Worm (Caenorhabditis elegans) whole organism, L4/young adult: ENCODE measurements around the gene R09E10.2.

Experiments
- W03F9.2 ChIP-seq: fragments of 150-350 bp; optimal IDR thresholded peaks from 2 replicates; lab custom pipeline; 2014; ENCODE audit warnings: missing biosample characterization, missing genetic modification characterization
- dao-5 ChIP-seq: sonication (generic microtip); optimal IDR thresholded peaks from 2 replicates; lab custom pipeline; 2016; ENCODE audit warnings: missing genotype, missing genetic modification characterization, moderate library complexity, missing compliant biosample characterization
- him-1 ChIP-seq: sonication (generic microtip); optimal IDR thresholded peaks from 2 replicates; lab custom pipeline; 2016; ENCODE audit warnings: missing genotype, missing genetic modification reagents, missing genetic modification characterization, missing compliant biosample characterization

R09E10.2 gene

DNA sequence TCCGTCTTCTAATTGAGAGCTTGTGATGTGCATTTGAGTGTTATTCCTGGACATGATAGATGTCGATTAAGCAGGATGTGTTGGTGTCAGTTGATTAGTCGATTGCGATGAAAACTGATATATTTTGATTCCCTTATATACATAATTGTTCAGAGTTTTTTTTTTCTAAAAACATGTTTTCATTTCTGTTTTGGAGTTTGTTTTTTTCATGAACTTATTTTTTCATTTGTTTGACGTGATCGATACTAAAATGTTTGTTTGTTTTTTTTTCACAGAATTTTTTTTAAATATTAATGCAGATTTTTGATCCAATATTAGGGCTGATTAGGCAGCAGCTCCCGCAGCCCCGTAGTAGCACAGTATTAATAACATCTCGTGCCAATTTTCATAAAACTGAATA is at the start of gene R09E10.2:
Gene R09E10.2 (minus strand): TSS at position 101 of the 400 bp plus-strand sequence.
- TF ChIP-seq dao-5 (tag; lab: Kevin White, UChicago) (no peak), W03F9.2 (tag; lab: Kevin White, UChicago) (no peak), him-1 (tag; lab: Kevin White, UChicago) (no peak)

DNA sequence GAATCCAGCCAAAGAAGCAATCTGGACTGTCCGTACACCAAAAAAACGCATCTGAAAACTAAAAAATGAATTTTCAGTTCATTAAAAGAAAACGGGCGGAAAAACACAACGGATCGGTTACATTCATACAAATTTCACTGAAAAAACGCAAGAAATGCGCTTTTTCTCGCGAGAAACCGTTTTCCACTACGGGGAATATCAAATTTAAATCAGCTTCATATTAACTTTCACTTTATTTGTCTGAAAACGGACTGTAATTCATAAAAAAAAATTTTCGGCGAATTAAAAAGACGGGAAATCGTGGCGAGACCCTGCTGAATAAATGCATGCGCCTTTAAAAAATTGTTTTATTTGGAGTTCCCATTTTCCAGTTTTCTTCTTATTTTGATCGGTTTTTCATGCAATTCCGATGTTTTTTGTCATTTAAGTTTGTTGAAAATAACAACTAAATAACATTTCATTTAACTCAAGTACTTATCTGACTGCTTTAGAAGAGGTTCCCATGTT is 49.7 kb upstream of the R09E10.2 start, which contains the start of gene pges-2:
Gene pges-2 (minus strand): TSS at position 51 of the 507 bp plus-strand sequence.
- peak; percentile 44 for TF ChIP-seq W03F9.2 (tag; lab: Kevin White, UChicago)
- no peak for TF ChIP-seq him-1 (tag; lab: Kevin White, UChicago)
- no peak for TF ChIP-seq dao-5 (tag; lab: Kevin White, UChicago)

- TF ChIP-seq W03F9.2 (tag; lab: Kevin White, UChicago) = no peak
- TF ChIP-seq him-1 (tag; lab: Kevin White, UChicago) = no peak
- TF ChIP-seq dao-5 (tag; lab: Kevin White, UChicago) = no peak
Measured at ce11 chrIV:10366018-10366417, 47.9 kb upstream of the R09E10.2 start, which contains the start of gene sir-2.1. sir-2.1 (minus strand) TSS chrIV:10366229.

ce11 chrIV:10360336-10360735 is 42.2 kb upstream of the R09E10.2 start, which contains the start of gene ugt-59:
ugt-59 (plus strand) TSS chrIV:10360636.
- TF ChIP-seq dao-5 (tag; lab: Kevin White, UChicago) (no peak), him-1 (tag; lab: Kevin White, UChicago) (no peak), W03F9.2 (tag; lab: Kevin White, UChicago) (no peak)

DNA sequence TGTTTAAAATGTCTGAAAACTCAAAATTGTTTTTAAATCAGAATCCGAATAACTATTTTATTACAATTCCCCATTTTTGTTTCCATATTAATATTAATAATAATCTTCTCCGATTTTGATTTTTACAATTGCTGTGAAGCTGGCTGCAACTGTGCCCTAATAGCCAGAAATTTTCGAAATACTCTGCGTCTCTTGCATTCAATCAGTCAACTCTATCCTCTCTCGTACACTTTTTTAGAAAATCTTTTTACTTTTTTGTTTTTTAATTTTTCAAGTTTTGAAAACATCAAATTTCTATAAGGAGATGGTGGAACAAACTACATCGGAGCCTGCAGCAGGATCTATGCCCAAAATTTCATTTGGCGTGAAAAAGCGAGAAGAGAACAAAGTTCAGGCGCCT is 39.7 kb upstream of the R09E10.2 start, which contains the start of gene gkow-1:
Gene gkow-1 (plus strand): TSS at position 301 of the 400 bp plus-strand sequence.
- no peak for TF ChIP-seq him-1 (tag; lab: Kevin White, UChicago)
- no peak for TF ChIP-seq dao-5 (tag; lab: Kevin White, UChicago)
- no peak for TF ChIP-seq W03F9.2 (tag; lab: Kevin White, UChicago)

- TF ChIP-seq him-1 (tag; lab: Kevin White, UChicago) (no peak), W03F9.2 (tag; lab: Kevin White, UChicago) (no peak), dao-5 (tag; lab: Kevin White, UChicago) (no peak)
Measured at ce11 chrIV:10357072-10357471, 39.0 kb upstream of the R09E10.2 start, which contains the start of gene R11A8.1. R11A8.1 (minus strand) TSS chrIV:10357172.

DNA sequence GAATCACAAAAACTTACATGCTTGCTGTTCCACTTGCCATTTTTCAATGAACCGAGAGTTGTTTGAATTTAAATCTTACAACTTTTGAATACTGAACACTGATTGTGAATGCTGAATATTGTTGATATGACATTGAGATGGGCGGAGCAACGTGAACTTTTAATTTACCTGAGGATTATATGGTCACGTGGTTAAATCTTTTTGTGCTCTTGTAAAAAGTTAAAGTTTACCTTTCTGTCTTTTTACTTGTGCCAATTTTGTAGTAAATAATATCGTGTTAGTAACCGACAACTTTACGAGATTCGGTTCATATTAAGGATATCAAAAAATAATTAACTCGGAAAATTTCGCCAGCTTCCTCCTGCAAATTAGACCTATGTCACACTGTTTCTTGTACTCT is 34.1 kb upstream of the R09E10.2 start, which contains the start of gene Y43C5B.2:
Gene Y43C5B.2 (minus strand): TSS at position 101 of the 400 bp plus-strand sequence.
- TF ChIP-seq W03F9.2 (tag; lab: Kevin White, UChicago) = no peak
- TF ChIP-seq him-1 (tag; lab: Kevin White, UChicago) = no peak
- TF ChIP-seq dao-5 (tag; lab: Kevin White, UChicago) = no peak

ce11 chrIV:10349871-10350640 is 32.0 kb upstream of the R09E10.2 start, which contains the start of the genes unc-43 and Y43C5B.3:
unc-43 (minus strand) TSS chrIV:10350217.
Y43C5B.3 (plus strand) TSS chrIV:10350590.
- no peak for TF ChIP-seq him-1 (tag; lab: Kevin White, UChicago)
- no peak for TF ChIP-seq dao-5 (tag; lab: Kevin White, UChicago)
- TF ChIP-seq W03F9.2 (tag; lab: Kevin White, UChicago) = no peak

ce11 chrIV:10347528-10347927 is 29.4 kb upstream of the R09E10.2 start:
- no peak for TF ChIP-seq him-1 (tag; lab: Kevin White, UChicago)

- TF ChIP-seq W03F9.2 (tag; lab: Kevin White, UChicago) (no peak), dao-5 (tag; lab: Kevin White, UChicago) (no peak)
Measured at ce11 chrIV:10346948-10347347, 28.8 kb upstream of the R09E10.2 start.

DNA sequence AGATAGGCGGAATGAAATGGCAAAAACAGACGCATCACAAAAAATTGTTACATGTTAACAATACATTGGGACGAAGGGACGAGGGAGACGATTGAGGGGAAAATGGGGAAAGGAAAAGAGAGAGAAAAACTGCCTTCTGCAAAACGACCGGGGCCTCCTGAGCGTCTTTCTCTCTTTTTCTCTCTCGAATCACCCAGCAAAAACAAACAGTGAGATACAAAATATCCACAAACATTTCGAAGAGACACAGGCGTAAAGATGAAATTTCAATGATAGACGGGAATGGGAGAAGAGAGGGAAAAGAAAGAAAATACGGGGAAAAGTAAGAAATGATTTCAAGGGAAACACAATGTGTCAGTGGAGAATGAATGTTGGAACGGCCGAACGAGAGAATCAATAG is 27.9 kb upstream of the R09E10.2 start:
- TF ChIP-seq W03F9.2 (tag; lab: Kevin White, UChicago) (peak; percentile 7), dao-5 (tag; lab: Kevin White, UChicago) (no peak), him-1 (tag; lab: Kevin White, UChicago) (peak; percentile 32)

- TF ChIP-seq W03F9.2 (tag; lab: Kevin White, UChicago) = no peak
- no peak for TF ChIP-seq dao-5 (tag; lab: Kevin White, UChicago)
- TF ChIP-seq him-1 (tag; lab: Kevin White, UChicago) = no peak
Measured at ce11 chrIV:10345486-10345885, 27.4 kb upstream of the R09E10.2 start.

ce11 chrIV:10344621-10345020 is 26.5 kb upstream of the R09E10.2 start:
- TF ChIP-seq him-1 (tag; lab: Kevin White, UChicago) (peak; percentile 1), dao-5 (tag; lab: Kevin White, UChicago) (no peak)
